Fruit fly (Drosophila melanogaster): ENCODE results near the gene CG14689.

The CG14689 gene

DNA sequence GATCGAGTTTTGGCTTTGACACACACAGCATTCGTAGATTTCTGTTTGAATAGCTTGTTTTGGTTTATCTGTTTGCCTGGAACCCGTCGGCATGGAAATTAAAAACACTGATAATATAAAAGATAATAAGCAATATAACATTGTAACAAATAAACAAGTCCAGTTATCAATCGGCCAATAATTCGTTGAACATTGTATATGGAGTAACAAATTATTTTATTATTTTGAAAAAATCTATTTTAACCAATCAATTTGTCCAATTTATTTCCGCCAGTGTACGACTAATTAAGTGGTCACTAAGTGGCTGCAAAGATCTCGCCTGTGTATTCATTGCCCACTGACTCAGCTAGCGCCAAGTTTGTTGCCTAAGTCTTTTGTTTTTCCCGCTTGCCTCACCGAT, 22.2 kb downstream of the CG14689 start (continued):
- TF ChIP-seq exex (tag; optimal IDR thresholded peaks at IDR 0.05) (peak; percentile 29), Adf1 (GFP tag; IDR thresholded peaks at IDR 0.05) (no peak), hkb (optimal IDR thresholded peaks at IDR 0.05) (no peak), hkb (GFP tag; IDR thresholded peaks at IDR 0.05) (peak; percentile 42; the same call in 1 of the 2 replicates), fu2 (GFP tag; optimal IDR thresholded peaks at IDR 0.05) (no peak)

DNA sequence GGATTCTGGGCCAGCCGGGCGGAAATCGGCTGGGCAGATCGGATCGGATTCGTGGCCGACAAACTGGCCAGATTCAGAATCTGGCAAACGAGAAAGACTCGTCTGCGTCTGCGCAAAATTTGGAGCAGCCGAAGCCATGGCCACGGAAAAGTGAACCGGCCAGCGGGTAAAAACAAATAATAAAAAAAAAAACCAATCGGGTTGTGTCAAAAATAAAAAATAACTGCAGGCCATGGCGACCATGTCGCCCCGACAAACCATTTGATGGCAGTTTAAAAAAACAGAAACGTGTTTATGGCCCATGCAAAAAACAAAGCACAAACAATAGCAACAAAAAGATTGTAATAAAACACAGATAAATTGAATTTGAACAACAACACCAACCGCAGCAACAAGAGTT, 22.9 kb downstream of the CG14689 start:
- no peak for TF ChIP-seq CG6272 (GFP tag; IDR thresholded peaks at IDR 0.05)
- no peak for TF ChIP-seq CG2120 (GFP tag; optimal IDR thresholded peaks at IDR 0.05)
- no peak for TF ChIP-seq tup (GFP tag; optimal IDR thresholded peaks at IDR 0.05)
- no peak for TF ChIP-seq ap (GFP tag; IDR thresholded peaks at IDR 0.05)
- no peak for TF ChIP-seq shn (GFP tag; optimal IDR thresholded peaks at IDR 0.05)
- TF ChIP-seq CG6854 (GFP tag; optimal IDR thresholded peaks at IDR 0.05): no peak
- TF ChIP-seq Fer3 (tag; optimal IDR thresholded peaks at IDR 0.05): no peak
- TF ChIP-seq corto (GFP tag; optimal IDR thresholded peaks at IDR 0.05): no peak
- TF ChIP-seq chinmo (GFP tag; IDR thresholded peaks at IDR 0.05; ENCODE audit: partially characterized antibody): 0 out of 4 replicates have a peak, but pooled peaks have one; percentile 42

DNA sequence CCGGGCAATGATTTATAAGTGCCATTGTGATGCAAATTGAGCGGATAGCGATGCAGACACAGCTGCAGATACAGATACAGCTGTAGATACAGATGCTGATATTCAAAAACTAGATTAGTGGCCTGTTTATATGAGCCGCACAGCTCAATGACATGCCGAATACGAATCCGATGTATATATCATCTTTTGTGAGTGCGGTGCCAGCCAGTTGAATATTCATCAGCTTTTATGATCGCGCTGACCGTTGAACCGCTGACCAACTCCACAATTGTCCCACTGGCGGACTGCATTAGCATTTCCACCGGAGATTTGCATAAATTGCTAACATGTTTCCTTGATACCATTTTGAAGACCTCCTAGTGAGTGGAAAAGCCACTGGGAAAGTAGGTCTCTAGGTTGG, 23.7 kb downstream of the CG14689 start:
- TF ChIP-seq salm (tag; optimal IDR thresholded peaks at IDR 0.05): peak; percentile 2
- TF ChIP-seq Max (GFP tag; optimal IDR thresholded peaks at IDR 0.05): no peak
- TF ChIP-seq oc (tag; optimal IDR thresholded peaks at IDR 0.05): peak; percentile 72
- no peak for TF ChIP-seq Spps (tag; optimal IDR thresholded peaks at IDR 0.05)
- peak in 1 of 2 experiments; percentile 38 for TF ChIP-seq Hr78 (GFP tag; optimal IDR thresholded peaks at IDR 0.05)
- TF ChIP-seq sima (GFP tag; optimal IDR thresholded peaks at IDR 0.05): no peak
- TF ChIP-seq D19A (tag; optimal IDR thresholded peaks at IDR 0.05): no peak
- TF ChIP-seq Scr (GFP tag; IDR thresholded peaks at IDR 0.05; ENCODE audit: partially characterized antibody): no peak
- no peak for TF ChIP-seq CG2202 (tag; optimal IDR thresholded peaks at IDR 0.05)
- TF ChIP-seq Dip3 (GFP tag; optimal IDR thresholded peaks at IDR 0.05): no peak
- TF ChIP-seq unpg (GFP tag; optimal IDR thresholded peaks at IDR 0.05): no peak
- TF ChIP-seq CG2199 (GFP tag; IDR thresholded peaks at IDR 0.05): no peak
- TF ChIP-seq Oli (tag; optimal IDR thresholded peaks at IDR 0.05): no peak
- no peak for TF ChIP-seq E2f1 (GFP tag; IDR thresholded peaks at IDR 0.05)
- no peak for TF ChIP-seq CG18262 (tag; optimal IDR thresholded peaks at IDR 0.05)
- TF ChIP-seq CG31224 (GFP tag; IDR thresholded peaks at IDR 0.05): no peak
- no peak for TF ChIP-seq Ada2b (GFP tag; IDR thresholded peaks at IDR 0.05)
- no peak for TF ChIP-seq CG10431 (GFP tag; optimal IDR thresholded peaks at IDR 0.05)
- peak; percentile 77 for TF ChIP-seq vvl (GFP tag; IDR thresholded peaks at IDR 0.05)
- TF ChIP-seq zfh1 (GFP tag; IDR thresholded peaks at IDR 0.05): no peak

DNA sequence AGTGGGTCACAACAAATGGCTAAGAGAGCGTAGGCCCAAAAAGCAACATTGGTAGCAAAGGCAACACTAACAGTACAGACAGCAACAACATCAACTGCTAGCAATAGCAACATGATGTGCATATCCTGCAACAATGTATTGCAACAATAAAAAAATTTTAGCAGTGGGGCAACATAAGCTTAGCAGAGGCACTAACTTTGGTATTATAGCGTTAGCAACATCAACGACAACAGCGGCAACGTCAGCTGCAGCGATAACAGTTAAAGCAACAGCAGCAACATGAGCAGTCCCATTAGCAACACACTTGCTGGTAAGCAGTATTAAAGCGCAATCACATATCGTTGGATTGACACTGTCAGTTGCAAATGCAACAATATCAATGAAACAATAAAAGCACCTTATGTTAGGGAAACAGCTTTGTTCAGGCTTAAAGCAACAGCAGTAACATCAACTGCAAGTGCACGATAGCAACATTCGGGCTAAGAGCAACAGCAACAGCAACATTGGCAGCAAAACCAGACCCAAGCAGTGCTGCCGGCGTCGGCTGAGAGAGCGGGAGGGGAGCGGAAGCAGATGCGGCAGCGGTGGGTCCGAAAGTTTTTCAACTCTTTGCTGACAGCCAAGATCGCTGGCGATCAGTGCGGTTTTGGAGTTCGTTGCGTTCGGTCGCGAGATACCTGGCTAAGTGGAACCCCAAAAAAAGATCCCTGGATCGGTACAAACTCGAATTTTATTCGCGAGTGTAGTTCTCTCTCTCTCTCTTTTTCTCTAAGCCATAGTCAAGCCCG, 24.5 kb downstream of the CG14689 start, which contains the start of gene Skel:
Gene Skel, plus strand, starts transcription at position 637 of the 788 bp plus-strand sequence.
- TF ChIP-seq Hey (tag; optimal IDR thresholded peaks at IDR 0.05) (no peak), eve (GFP tag; optimal IDR thresholded peaks at IDR 0.05) (no peak), ci (GFP tag; IDR thresholded peaks at IDR 0.05) (peak; percentile 24; the same call in 1 of the 3 replicates), chinmo (GFP tag; IDR thresholded peaks at IDR 0.05; ENCODE audit: partially characterized antibody) (0 out of 4 replicates have a peak, but pooled peaks have one; percentile 30), crol (GFP tag; IDR thresholded peaks at IDR 0.05) (peak; percentile 68), Adf1 (GFP tag; IDR thresholded peaks at IDR 0.05) (peak; percentile 59), Med (GFP tag) (peak; percentile 56), amos (GFP tag; IDR thresholded peaks at IDR 0.05; ENCODE audit: partially characterized antibody) (peak; percentile 16; the same call in 1 of the 2 replicates), Trl (optimal IDR thresholded peaks at IDR 0.05) (peak; percentile 2 to 37), Trl (GFP tag; optimal IDR thresholded peaks at IDR 0.05) (no peak), Jarid2 (GFP tag; optimal IDR thresholded peaks at IDR 0.05) (peak; percentile 53), CG4360 (GFP tag; IDR thresholded peaks at IDR 0.05) (peak; percentile 34; the same call in 1 of the 2 replicates), CG11504 (tag; optimal IDR thresholded peaks at IDR 0.05) (peak; percentile 99), croc (GFP tag; conservative IDR thresholded peaks at IDR 0.05) (no peak), chm (GFP tag; IDR thresholded peaks at IDR 0.05) (0 out of 2 replicates have a peak, but pooled peaks have one; percentile 10)

Measured in whole organism, embryonic.